Worm (Caenorhabditis elegans) whole organism, late embryonic: ENCODE measurements around the gene ceh-27.
A peak's percentile ranks its signal among the peaks of the same experiment; 100 is the strongest.

Experiments used
- C08G9.2 ChIP-seq: sonication (generic microtip); optimal IDR thresholded peaks from 2 replicates; lab custom pipeline; 2016; ENCODE audit warnings: mild to moderate bottlenecking, missing genetic modification characterization, moderate library complexity, missing compliant biosample characterization
- C38D4.7 ChIP-seq: fragments of 200-800 bp; sonication (Bioruptor generic); optimal IDR thresholded peaks from 2 replicates; lab custom pipeline; 2018; ENCODE audit warnings: mild to moderate bottlenecking, missing genetic modification characterization, moderate library complexity, missing compliant biosample characterization
- K09A11.1 ChIP-seq: sonication (generic microtip); optimal IDR thresholded peaks from 2 replicates; lab custom pipeline; 2017; ENCODE audit warnings: antibody characterized with exemption, mild to moderate bottlenecking, missing genetic modification characterization, missing compliant biosample characterization; ENCODE audit not compliant: insufficient read depth
- Y22D7AL.16 ChIP-seq: sonication (generic microtip); optimal IDR thresholded peaks from 2 replicates; lab custom pipeline; 2016; ENCODE audit warnings: missing genetic modification characterization, missing compliant biosample characterization
- ahr-1 ChIP-seq: sonication (generic microtip); optimal IDR thresholded peaks from 2 replicates; lab custom pipeline; 2016; ENCODE audit warnings: missing genetic modification characterization, missing compliant biosample characterization
- ceh-19 ChIP-seq: fragments of 200-800 bp; sonication (Bioruptor generic); optimal IDR thresholded peaks from 2 replicates; lab custom pipeline; 2018; ENCODE audit warnings: mild to moderate bottlenecking, missing genetic modification characterization, missing compliant biosample characterization
- ceh-2 ChIP-seq: sonication (generic microtip); optimal IDR thresholded peaks from 2 replicates; lab custom pipeline; 2016; ENCODE audit warnings: missing genotype, missing genetic modification characterization, missing compliant biosample characterization
- ceh-24 ChIP-seq: sonication (generic microtip); optimal IDR thresholded peaks from 2 replicates; lab custom pipeline; 2016; ENCODE audit warnings: mild to moderate bottlenecking, missing genetic modification characterization, missing compliant biosample characterization
- ceh-34 ChIP-seq: sonication (generic microtip); optimal IDR thresholded peaks from 2 replicates; lab custom pipeline; 2016; ENCODE audit warnings: mild to moderate bottlenecking, missing genetic modification characterization, missing compliant biosample characterization
- ceh-48 ChIP-seq: sonication (generic microtip); optimal IDR thresholded peaks from 2 replicates; lab custom pipeline; 2016; ENCODE audit warnings: missing genetic modification characterization, inconsistent platforms, missing compliant biosample characterization
- ceh-6 ChIP-seq: fragments of 200-800 bp; sonication (Bioruptor generic); optimal IDR thresholded peaks from 2 replicates; lab custom pipeline; 2018; ENCODE audit warnings: mild to moderate bottlenecking, missing genetic modification characterization, missing compliant biosample characterization
- ceh-9 ChIP-seq: sonication (generic microtip); optimal IDR thresholded peaks from 2 replicates; lab custom pipeline; 2016; ENCODE audit warnings: mild to moderate bottlenecking, missing genetic modification characterization, inconsistent platforms, missing compliant biosample characterization
- che-1 ChIP-seq: sonication (generic microtip); optimal IDR thresholded peaks from 2 replicates; lab custom pipeline; 2016; ENCODE audit warnings: mild to moderate bottlenecking, missing genetic modification characterization, missing compliant biosample characterization
- dmd-4 ChIP-seq: sonication (generic microtip); optimal IDR thresholded peaks from 2 replicates; lab custom pipeline; 2016; ENCODE audit warnings: borderline replicate concordance, missing genetic modification characterization, missing compliant biosample characterization
- dve-1 ChIP-seq: sonication (generic microtip); optimal IDR thresholded peaks from 2 replicates; lab custom pipeline; 2017; ENCODE audit warnings: antibody characterized with exemption, mild to moderate bottlenecking, missing genetic modification characterization, missing compliant biosample characterization
- elt-2 ChIP-seq: sonication (generic microtip); optimal IDR thresholded peaks from 2 replicates; lab custom pipeline; 2016; ENCODE audit warnings: missing genetic modification reagents, missing genetic modification characterization, missing compliant biosample characterization
- ets-4 ChIP-seq: sonication (generic microtip); optimal IDR thresholded peaks from 2 replicates; lab custom pipeline; 2016; ENCODE audit warnings: missing genetic modification characterization, missing compliant biosample characterization
- fax-1 ChIP-seq: sonication (generic microtip); optimal IDR thresholded peaks from 2 replicates; lab custom pipeline; 2016; ENCODE audit warnings: missing genotype, missing genetic modification characterization, missing compliant biosample characterization
- fkh-10 ChIP-seq: fragments of 150-350 bp; optimal IDR thresholded peaks from 2 replicates; lab custom pipeline; 2014; ENCODE audit warnings: missing biosample characterization, missing genetic modification reagents, missing genetic modification characterization
- fkh-6 ChIP-seq: sonication (generic microtip); optimal IDR thresholded peaks from 2 replicates; lab custom pipeline; 2016; ENCODE audit warnings: missing genetic modification characterization, missing compliant biosample characterization
- gmeb-2 ChIP-seq: sonication (generic microtip); optimal IDR thresholded peaks from 2 replicates; lab custom pipeline; 2016; ENCODE audit warnings: missing genetic modification characterization, inconsistent platforms, missing compliant biosample characterization
- hlh-30 ChIP-seq: sonication (generic microtip); optimal IDR thresholded peaks from 2 replicates; lab custom pipeline; 2017; ENCODE audit warnings: antibody characterized with exemption, missing genetic modification characterization, missing compliant biosample characterization; ENCODE audit not compliant: insufficient read depth
- lim-6 ChIP-seq: sonication (generic microtip); optimal IDR thresholded peaks from 2 replicates; lab custom pipeline; 2016; ENCODE audit warnings: missing genetic modification characterization, missing compliant biosample characterization
- madf-2 ChIP-seq: sonication (generic microtip); optimal IDR thresholded peaks from 2 replicates; lab custom pipeline; 2017; ENCODE audit warnings: missing genetic modification characterization, missing compliant biosample characterization
- mec-3 ChIP-seq: sonication (generic microtip); optimal IDR thresholded peaks from 2 replicates; lab custom pipeline; 2016; ENCODE audit warnings: borderline replicate concordance, missing genetic modification characterization, missing compliant biosample characterization
- nhr-11 ChIP-seq: fragments of 150-350 bp; optimal IDR thresholded peaks from 2 replicates; lab custom pipeline; 2014; ENCODE audit warnings: missing biosample characterization, missing genetic modification characterization
- nhr-232 ChIP-seq: sonication (generic microtip); optimal IDR thresholded peaks from 2 replicates; lab custom pipeline; 2016; ENCODE audit warnings: missing genetic modification characterization, missing compliant biosample characterization
- npax-4 ChIP-seq: sonication (generic microtip); optimal IDR thresholded peaks from 2 replicates; lab custom pipeline; 2016; ENCODE audit warnings: missing genetic modification characterization, missing compliant biosample characterization
- odd-2 ChIP-seq: sonication (generic microtip); optimal IDR thresholded peaks from 2 replicates; lab custom pipeline; 2017; ENCODE audit warnings: antibody characterized with exemption, mild to moderate bottlenecking, missing genetic modification characterization, missing compliant biosample characterization
- pag-3 ChIP-seq: sonication (generic microtip); optimal IDR thresholded peaks from 2 replicates; lab custom pipeline; 2016; ENCODE audit warnings: missing compliant biosample characterization, missing genetic modification characterization, borderline replicate concordance
- pha-2 ChIP-seq: sonication (generic microtip); optimal IDR thresholded peaks from 2 replicates; lab custom pipeline; 2017; ENCODE audit warnings: mild to moderate bottlenecking, missing genetic modification characterization, missing compliant biosample characterization
- pha-4 ChIP-seq: fragments of 150-350 bp; optimal IDR thresholded peaks from 2 replicates; lab custom pipeline; 2018; ENCODE audit warnings: missing biosample characterization, missing genetic modification reagents, missing genetic modification characterization
- rnt-1 ChIP-seq: sonication (generic microtip); optimal IDR thresholded peaks from 2 replicates; lab custom pipeline; 2016; ENCODE audit warnings: missing genetic modification characterization, missing compliant biosample characterization
- sdc-2 ChIP-seq: sonication (generic microtip); optimal IDR thresholded peaks from 2 replicates; lab custom pipeline; 2016; ENCODE audit warnings: missing genotype, missing genetic modification characterization, missing compliant biosample characterization
- sox-2 ChIP-seq: fragments of 200-800 bp; sonication (Bioruptor generic); IDR thresholded peaks from 2 replicates; pipeline ENCODE4 v1.3.6; 2022; ENCODE audit warnings: missing genetic modification reagents, missing genetic modification characterization, missing compliant biosample characterization
- sox-4 ChIP-seq: sonication (generic microtip); optimal IDR thresholded peaks from 2 replicates; lab custom pipeline; 2017; ENCODE audit warnings: mild to moderate bottlenecking, missing genetic modification characterization, inconsistent platforms, missing compliant biosample characterization
- tbx-2 ChIP-seq: sonication (generic microtip); optimal IDR thresholded peaks from 2 replicates; lab custom pipeline; 2016; ENCODE audit warnings: missing genetic modification characterization, missing compliant biosample characterization
- ttx-3 ChIP-seq: sonication (generic microtip); optimal IDR thresholded peaks from 2 replicates; lab custom pipeline; 2016; ENCODE audit warnings: missing genetic modification reagents, missing genetic modification characterization, missing compliant biosample characterization
- unc-3 ChIP-seq, 2 experiments: fragments of 200-800 bp in 1 of 2; sonication (Bioruptor generic) in 1 of 2; sonication (generic microtip) in 1 of 2; conservative IDR thresholded peaks in 1 of 2; optimal IDR thresholded peaks in 1 of 2; 2 replicates each; pipeline versions ENCODE4 v1.3.6 to Lab custom; 2016 to 2022; ENCODE audit warnings: missing compliant biosample characterization in 2 of 2, missing genetic modification characterization in 2 of 2, missing genetic modification reagents in 1 of 2
- unc-55 ChIP-seq: sonication (generic microtip); optimal IDR thresholded peaks from 2 replicates; lab custom pipeline; 2017; ENCODE audit warnings: missing biosample characterization, missing genetic modification reagents, missing genetic modification characterization
- unc-86 ChIP-seq: sonication (generic microtip); optimal IDR thresholded peaks from 2 replicates; lab custom pipeline; 2016; ENCODE audit warnings: missing genetic modification characterization, missing compliant biosample characterization
- zip-5 ChIP-seq: sonication (generic microtip); optimal IDR thresholded peaks from 2 replicates; lab custom pipeline; 2016; ENCODE audit warnings: missing genetic modification characterization, missing compliant biosample characterization

ceh-27 gene

ce11 chrV:11649254-11649653 is 15.6 kb downstream of the ceh-27 start:
- no peak for TF ChIP-seq C08G9.2 (tag; lab: Kevin White, UChicago)
- no peak for TF ChIP-seq npax-4
- TF ChIP-seq unc-3 (GFP tag; conservative IDR thresholded peaks at IDR 0.05; lab: Robert Waterston, UW) = no peak
- TF ChIP-seq unc-3 (tag; optimal IDR thresholded peaks at IDR 0.05; lab: Kevin White, UChicago) = no peak
- TF ChIP-seq ceh-34 (tag; lab: Kevin White, UChicago) = no peak

- TF ChIP-seq madf-2 (tag; lab: Kevin White, UChicago) (no peak), ahr-1 (tag; lab: Kevin White, UChicago) (no peak), unc-55 (GFP tag; lab: Kevin White, UChicago) (no peak)
These were observed 16.5 kb downstream of the ceh-27 start for ce11 chrV:11648435-11648834.

ce11 chrV:11647821-11648220 is 17.1 kb downstream of the ceh-27 start:
- TF ChIP-seq elt-2 (peak; percentile 46), unc-55 (GFP tag; lab: Kevin White, UChicago) (no peak)

ce11 chrV:11645244-11645643 is 19.7 kb downstream of the ceh-27 start, which contains the start of gene skp-1:
skp-1 (plus strand) TSS chrV:11645481.
- no peak for TF ChIP-seq ceh-24 (tag; lab: Kevin White, UChicago)
- no peak for TF ChIP-seq ceh-6 (GFP tag; lab: Kevin White, UChicago)
- TF ChIP-seq tbx-2 (tag; lab: Kevin White, UChicago) = no peak
- TF ChIP-seq fkh-6 (tag; lab: Kevin White, UChicago) = no peak
- no peak for TF ChIP-seq gmeb-2 (tag; lab: Kevin White, UChicago)
- no peak for TF ChIP-seq unc-86 (tag; lab: Kevin White, UChicago)
- no peak for TF ChIP-seq ceh-48 (tag; lab: Kevin White, UChicago)
- no peak for TF ChIP-seq hlh-30 (tag; lab: Kevin White, UChicago)
- no peak for TF ChIP-seq Y22D7AL.16 (tag; lab: Kevin White, UChicago)
- TF ChIP-seq odd-2 (tag; lab: Kevin White, UChicago) = no peak
- TF ChIP-seq ceh-19 (GFP tag; lab: Kevin White, UChicago) = no peak
- no peak for TF ChIP-seq ets-4
- TF ChIP-seq zip-5 (tag; lab: Kevin White, UChicago) = no peak
- no peak for TF ChIP-seq nhr-232

DNA sequence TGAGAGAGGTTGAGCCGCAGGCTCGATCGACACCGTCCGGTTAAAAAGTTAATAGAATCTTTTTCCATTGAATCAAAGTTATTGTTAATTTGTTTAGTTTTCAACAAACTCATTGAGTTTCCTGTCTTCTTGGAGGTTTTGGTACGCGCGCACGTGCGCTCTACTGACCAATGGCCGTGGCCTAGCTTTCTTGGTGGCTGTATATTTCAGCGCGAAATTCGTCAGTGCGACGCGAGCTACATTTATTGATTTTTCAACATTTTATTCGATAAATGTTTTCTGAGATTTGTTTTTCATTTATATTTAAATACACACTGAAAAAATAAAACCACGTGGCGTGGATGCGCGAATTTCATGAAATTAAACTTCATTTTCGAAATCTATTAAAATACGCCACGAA is 20.7 kb downstream of the ceh-27 start, which contains the start of gene bir-1:
bir-1 (plus strand) TSS at position 312 of the 400 bp plus-strand sequence.
- TF ChIP-seq lim-6 (tag; lab: Kevin White, UChicago) (peak; percentile 38), pha-2 (tag; lab: Kevin White, UChicago) (no peak), K09A11.1 (tag; lab: Kevin White, UChicago) (no peak), fax-1 (tag; lab: Kevin White, UChicago) (peak; percentile 35), madf-2 (tag; lab: Kevin White, UChicago) (no peak), C38D4.7 (GFP tag; lab: Kevin White, UChicago) (no peak), rnt-1 (tag; lab: Kevin White, UChicago) (peak; percentile 59), sox-2 (GFP tag; lab: Robert Waterston, UW) (no peak), che-1 (tag; lab: Kevin White, UChicago) (no peak), nhr-11 (tag; lab: Kevin White, UChicago) (no peak), ets-4 (peak; percentile 86), dmd-4 (tag; lab: Kevin White, UChicago) (no peak), hlh-30 (tag; lab: Kevin White, UChicago) (peak; percentile 50), sox-4 (tag; lab: Kevin White, UChicago) (no peak), fkh-6 (tag; lab: Kevin White, UChicago) (peak; percentile 55), sdc-2 (tag; lab: Kevin White, UChicago) (no peak), tbx-2 (tag; lab: Kevin White, UChicago) (peak; percentile 91), ceh-2 (tag; lab: Kevin White, UChicago) (peak; percentile 93), Y22D7AL.16 (tag; lab: Kevin White, UChicago) (no peak), gmeb-2 (tag; lab: Kevin White, UChicago) (no peak), mec-3 (no peak), odd-2 (tag; lab: Kevin White, UChicago) (no peak), pha-4 (tag; lab: Kevin White, UChicago) (no peak), elt-2 (peak; percentile 44), dve-1 (tag; lab: Kevin White, UChicago) (no peak), ttx-3 (no peak), pag-3 (tag; lab: Kevin White, UChicago) (no peak), ceh-9 (tag; lab: Kevin White, UChicago) (no peak), fkh-10 (GFP tag; lab: Kevin White, UChicago) (no peak), C08G9.2 (tag; lab: Kevin White, UChicago) (peak; percentile 89), ceh-34 (tag; lab: Kevin White, UChicago) (peak; percentile 13)
